Fruit fly (Drosophila melanogaster) whole organism, embryonic: ENCODE measurements around the gene CG13670.
A peak's percentile ranks its signal among the peaks of the same experiment; 100 is the strongest.

Source experiments
- Bdp1 ChIP-seq: fragments of 200-800 bp; sonication (Bioruptor generic); optimal IDR thresholded peaks from 3 replicates; lab custom pipeline; 2016; ENCODE audit warnings: missing biosample characterization, missing genetic modification characterization
- CG10431 ChIP-seq: fragments of 200-800 bp; sonication (Bioruptor generic); optimal IDR thresholded peaks from 3 replicates; lab custom pipeline; 2018; ENCODE audit warnings: missing biosample characterization, mild to moderate bottlenecking, missing genetic modification characterization
- CG12744 ChIP-seq: fragments of 200-800 bp; sonication (Bioruptor generic); optimal IDR thresholded peaks from 2 replicates; lab custom pipeline; 2016; ENCODE audit warnings: missing biosample characterization, missing genetic modification characterization
- CG15073 ChIP-seq: fragments of 200-800 bp; sonication (Bioruptor generic); optimal IDR thresholded peaks from 2 replicates; lab custom pipeline; 2016; ENCODE audit warnings: missing biosample characterization, missing genetic modification characterization
- CG1529 ChIP-seq: fragments of 200-800 bp; sonication (Bioruptor generic); optimal IDR thresholded peaks from 3 replicates; lab custom pipeline; 2018; ENCODE audit warnings: missing biosample characterization, missing genetic modification characterization
- CG1603 ChIP-seq: fragments of 200-800 bp; sonication (Bioruptor generic); optimal IDR thresholded peaks from 2 replicates; lab custom pipeline; 2019; ENCODE audit warnings: missing biosample characterization, mild to moderate bottlenecking, missing genetic modification characterization, moderate library complexity
- CG17385 ChIP-seq: fragments of 200-800 bp; sonication (Bioruptor generic); optimal IDR thresholded peaks from 3 replicates; lab custom pipeline; 2018; ENCODE audit warnings: missing biosample characterization, mild to moderate bottlenecking, missing genetic modification characterization
- CG2712 ChIP-seq: fragments of 200-800 bp; optimal IDR thresholded peaks from 3 replicates; lab custom pipeline; 2019; ENCODE audit warnings: missing biosample characterization, mild to moderate bottlenecking, missing genetic modification characterization, moderate library complexity
- CG30403 ChIP-seq: fragments of 200-800 bp; sonication (Bioruptor generic); optimal IDR thresholded peaks from 3 replicates; lab custom pipeline; 2016; ENCODE audit warnings: missing biosample characterization, missing genetic modification characterization
- CG32772 ChIP-seq: fragments of 200-800 bp; sonication (Bioruptor generic); IDR thresholded peaks from 2 replicates; pipeline ENCODE4 v1.3.6; 2022; ENCODE audit warnings: missing biosample characterization, missing genetic modification characterization
- CG33213 ChIP-seq: fragments of 200-800 bp; sonication (Bioruptor generic); optimal IDR thresholded peaks from 3 replicates; lab custom pipeline; 2016; ENCODE audit warnings: missing biosample characterization, missing genetic modification characterization
- CG4820 ChIP-seq: fragments of 200-800 bp; sonication (Bioruptor generic); optimal IDR thresholded peaks from 3 replicates; lab custom pipeline; 2016; ENCODE audit warnings: missing biosample characterization, missing genetic modification characterization
- CG6654 ChIP-seq: fragments of 200-800 bp; sonication (Bioruptor generic); optimal IDR thresholded peaks from 2 replicates; lab custom pipeline; 2017; ENCODE audit warnings: missing biosample characterization, mild to moderate bottlenecking, missing genetic modification characterization
- CG7786 ChIP-seq: fragments of 200-800 bp; sonication (Bioruptor generic); optimal IDR thresholded peaks from 2 replicates; lab custom pipeline; 2016; ENCODE audit warnings: missing biosample characterization, missing genetic modification characterization
- CG7987 ChIP-seq: fragments of 200-800 bp; sonication (Bioruptor generic); optimal IDR thresholded peaks from 2 replicates; lab custom pipeline; 2018; ENCODE audit warnings: missing biosample characterization, mild to moderate bottlenecking, missing genetic modification characterization, moderate library complexity
- CG8924 ChIP-seq: fragments of 200-800 bp; optimal IDR thresholded peaks from 3 replicates; lab custom pipeline; 2019; ENCODE audit warnings: missing biosample characterization, mild to moderate bottlenecking, missing genetic modification characterization, moderate library complexity
- CG9876 ChIP-seq: fragments of 200-800 bp; sonication (Bioruptor generic); optimal IDR thresholded peaks from 2 replicates; lab custom pipeline; 2016; ENCODE audit warnings: missing biosample characterization, missing genetic modification characterization
- D19B ChIP-seq: fragments of 200-800 bp; sonication (Bioruptor generic); optimal IDR thresholded peaks from 2 replicates; lab custom pipeline; 2017; ENCODE audit warnings: missing biosample characterization, mild to moderate bottlenecking, missing genetic modification characterization
- Dbx ChIP-seq: fragments of 200-800 bp; sonication (Bioruptor generic); IDR thresholded peaks from 3 replicates; pipeline ENCODE4 v1.3.6; 2022; ENCODE audit warnings: missing biosample characterization, missing genetic modification characterization
- Dref ChIP-seq: fragments of 200-800 bp; sonication (Bioruptor generic); IDR thresholded peaks from 2 replicates; pipeline ENCODE4 v1.3.6; 2022; ENCODE audit warnings: missing biosample characterization, missing genetic modification characterization
- ERR ChIP-seq: fragments of 200-800 bp; sonication (Bioruptor generic); optimal IDR thresholded peaks from 2 replicates; lab custom pipeline; 2016; ENCODE audit warnings: missing biosample characterization, missing genetic modification characterization
- Gsc ChIP-seq: fragments of 200-800 bp; sonication (Bioruptor generic); IDR thresholded peaks from 2 replicates; pipeline ENCODE4 v1.3.6; 2022; ENCODE audit warnings: missing biosample characterization, missing genetic modification characterization
- HLH3B ChIP-seq: fragments of 200-800 bp; sonication (Bioruptor generic); IDR thresholded peaks from 2 replicates; pipeline ENCODE4 v1.3.6; 2022; ENCODE audit warnings: missing biosample characterization, missing genetic modification characterization
- Hand ChIP-seq: fragments of 200-800 bp; sonication (Bioruptor generic); optimal IDR thresholded peaks from 2 replicates; lab custom pipeline; 2017; ENCODE audit warnings: mild to moderate bottlenecking, missing biosample characterization, missing genetic modification reagents, missing genetic modification characterization
- HmgD ChIP-seq: fragments of 200-800 bp; sonication (Bioruptor generic); optimal IDR thresholded peaks from 3 replicates; lab custom pipeline; 2016; ENCODE audit warnings: missing biosample characterization, missing genetic modification characterization
- MBD-R2 ChIP-seq: fragments of 200-800 bp; sonication (Bioruptor generic); IDR thresholded peaks from 2 replicates; pipeline ENCODE4 v1.3.6; 2022; ENCODE audit warnings: missing biosample characterization, missing genetic modification characterization
- Mes4 ChIP-seq: fragments of 200-800 bp; sonication (Bioruptor generic); optimal IDR thresholded peaks from 2 replicates; lab custom pipeline; 2016; ENCODE audit warnings: missing biosample characterization, missing genetic modification characterization
- Pdp1 ChIP-seq, 2 experiments: fragments of 200-800 bp; sonication (Bioruptor generic); optimal IDR thresholded peaks; 3 replicates each; lab custom pipeline; 2016; ENCODE audit warnings: missing biosample characterization in 2 of 2, missing genetic modification characterization in 2 of 2, mild to moderate bottlenecking in 1 of 2, moderate library complexity in 1 of 2
- Ravus ChIP-seq: fragments of 200-800 bp; sonication (Bioruptor generic); IDR thresholded peaks from 2 replicates; pipeline ENCODE4 v1.3.6; 2022; ENCODE audit warnings: missing biosample characterization, missing genetic modification characterization
- Sin3A ChIP-seq: fragments of >200 bp; optimal IDR thresholded peaks from 2 replicates; lab custom pipeline; 2018
- Sry-δ ChIP-seq: fragments of 200-800 bp; sonication (Bioruptor generic); optimal IDR thresholded peaks from 2 replicates; lab custom pipeline; 2016; ENCODE audit warnings: missing biosample characterization, missing genetic modification characterization
- ato ChIP-seq: fragments of 200-800 bp; sonication (Bioruptor generic); IDR thresholded peaks from 2 replicates; pipeline ENCODE4 v1.3.6; 2022; ENCODE audit warnings: missing biosample characterization, missing genetic modification characterization; ENCODE audit not compliant: partially characterized antibody
- bcd ChIP-seq: fragments of 200-800 bp; sonication (Bioruptor generic); optimal IDR thresholded peaks from 2 replicates; lab custom pipeline; 2017; ENCODE audit warnings: missing biosample characterization, mild to moderate bottlenecking, missing genetic modification characterization
- chif ChIP-seq, 2 experiments: fragments of 200-800 bp; sonication (Bioruptor generic); optimal IDR thresholded peaks; 3 replicates each; lab custom pipeline; 2016; ENCODE audit warnings: missing biosample characterization in 2 of 2, missing genetic modification characterization in 2 of 2
- crol ChIP-seq: fragments of 200-800 bp; sonication (Bioruptor generic); IDR thresholded peaks from 2 replicates; pipeline ENCODE4 v1.3.6; 2022; ENCODE audit warnings: missing biosample characterization, missing genetic modification characterization
- crp ChIP-seq, 2 experiments: fragments of 200-800 bp; sonication (Bioruptor generic); optimal IDR thresholded peaks; 2 replicates in 1 of 2; 3 replicates in 1 of 2; lab custom pipeline; 2017; ENCODE audit warnings: missing biosample characterization in 2 of 2, missing genetic modification characterization in 2 of 2, mild to moderate bottlenecking in 1 of 2, moderate library complexity in 1 of 2
- dmrt99B ChIP-seq: fragments of 200-800 bp; sonication (Bioruptor generic); optimal IDR thresholded peaks from 2 replicates; lab custom pipeline; 2018; ENCODE audit warnings: missing biosample characterization, mild to moderate bottlenecking, missing genetic modification characterization, moderate library complexity
- gcm ChIP-seq: fragments of 200-800 bp; sonication (Bioruptor generic); optimal IDR thresholded peaks from 2 replicates; lab custom pipeline; 2019; ENCODE audit warnings: missing biosample characterization, mild to moderate bottlenecking, missing genetic modification characterization, moderate library complexity
- h ChIP-seq: fragments of >200 bp; optimal IDR thresholded peaks from 2 replicates; lab custom pipeline; 2017
- hkb ChIP-seq, 2 experiments: fragments of 200-800 bp in 1 of 2; fragments of >200 bp in 1 of 2; sonication (Bioruptor generic) in 1 of 2; IDR thresholded peaks in 1 of 2; optimal IDR thresholded peaks in 1 of 2; 2 replicates each; pipeline versions ENCODE4 v1.3.6 to Lab custom; 2017 to 2022; ENCODE audit warnings: missing biosample characterization in 1 of 2, missing genetic modification characterization in 1 of 2
- kay ChIP-seq: fragments of 200-800 bp; sonication (Bioruptor generic); optimal IDR thresholded peaks from 2 replicates; lab custom pipeline; 2016; ENCODE audit warnings: missing biosample characterization, missing genetic modification characterization
- ken ChIP-seq: fragments of 200-800 bp; sonication (Bioruptor generic); IDR thresholded peaks from 3 replicates; pipeline ENCODE4 v1.3.6; 2022; ENCODE audit warnings: missing biosample characterization, missing genetic modification characterization
- lmd ChIP-seq: fragments of 200-800 bp; sonication (Bioruptor generic); IDR thresholded peaks from 2 replicates; pipeline ENCODE4 v1.3.6; 2022; ENCODE audit warnings: missing biosample characterization, missing genetic modification characterization
- pho ChIP-seq: fragments of 200-800 bp; sonication (Bioruptor generic); optimal IDR thresholded peaks from 2 replicates; lab custom pipeline; 2016; ENCODE audit warnings: missing biosample characterization, missing genetic modification characterization
- ranshi ChIP-seq: fragments of 200-800 bp; sonication (Bioruptor generic); IDR thresholded peaks from 2 replicates; pipeline ENCODE4 v1.3.6; 2022; ENCODE audit warnings: missing biosample characterization, missing genetic modification characterization
- rib ChIP-seq: fragments of 200-800 bp; sonication (Bioruptor generic); IDR thresholded peaks from 2 replicates; pipeline ENCODE4 v1.3.6; 2022; ENCODE audit warnings: missing biosample characterization, missing genetic modification characterization
- sim ChIP-seq: fragments of 200-800 bp; sonication (Bioruptor generic); IDR thresholded peaks from 2 replicates; pipeline ENCODE4 v1.3.6; 2022; ENCODE audit warnings: missing biosample characterization, missing genetic modification characterization
- ttk ChIP-seq: fragments of 200-800 bp; sonication (Bioruptor generic); IDR thresholded peaks from 2 replicates; pipeline ENCODE4 v2.1.2; 2022; ENCODE audit warnings: missing biosample characterization, missing genetic modification characterization
- tup ChIP-seq: fragments of 200-800 bp; sonication (Bioruptor generic); optimal IDR thresholded peaks from 2 replicates; lab custom pipeline; 2016; ENCODE audit warnings: missing biosample characterization, mild to moderate bottlenecking, missing genetic modification characterization, moderate library complexity
- twi ChIP-seq: fragments of 200-800 bp; optimal IDR thresholded peaks from 2 replicates; lab custom pipeline; 2019; ENCODE audit warnings: missing biosample characterization, mild to moderate bottlenecking, missing genetic modification characterization, moderate library complexity
- wdn ChIP-seq: fragments of 200-800 bp; sonication (Bioruptor generic); IDR thresholded peaks from 2 replicates; pipeline ENCODE4 v1.3.6; 2022; ENCODE audit warnings: missing biosample characterization, missing genetic modification characterization
- zen2 ChIP-seq: fragments of 200-800 bp; sonication (Bioruptor generic); IDR thresholded peaks from 3 replicates; pipeline ENCODE4 v1.3.6; 2022; ENCODE audit warnings: missing biosample characterization, missing genetic modification characterization; ENCODE audit not compliant: partially characterized antibody

CG13670 gene

dm6 chr3L:8308891-8309352 is 11.6 kb upstream of the CG13670 start, which contains the start of gene BI-1 (continued):
- TF ChIP-seq Dref (GFP tag; lab: Robert Waterston, UW), result no peak
- TF ChIP-seq CG30403 (GFP tag; lab: Kevin White, UChicago), result peak; percentile 88
- TF ChIP-seq gcm (GFP tag; lab: Kevin White, UChicago), result no peak
- TF ChIP-seq CG8924, result no peak
- no peak for TF ChIP-seq CG1529 (GFP tag; lab: Kevin White, UChicago)
- TF ChIP-seq sim (GFP tag; lab: Robert Waterston, UW), result no peak
- no peak for TF ChIP-seq CG33213 (GFP tag; lab: Kevin White, UChicago)
- TF ChIP-seq CG2712 (tag; lab: Kevin White, UChicago), result peak; percentile 67
- TF ChIP-seq CG6654 (GFP tag; lab: Kevin White, UChicago), result no peak
- TF ChIP-seq CG32772, result peak; percentile 24; the same call in 1 of the 2 replicates
- no peak for TF ChIP-seq pho
- TF ChIP-seq CG17385 (GFP tag; lab: Kevin White, UChicago), result peak; percentile 56
- no peak for TF ChIP-seq CG1603 (tag; lab: Kevin White, UChicago)
- TF ChIP-seq Pdp1 (GFP tag; optimal IDR thresholded peaks at IDR 0.05; lab: Kevin White, UChicago), result peak; percentile 38 to 60
- TF ChIP-seq bcd (GFP tag; lab: Kevin White, UChicago), result peak; percentile 74
- peak; percentile 50 for TF ChIP-seq MBD-R2 (GFP tag; lab: Robert Waterston, UW)
- no peak for TF ChIP-seq CG15073 (GFP tag; lab: Kevin White, UChicago)
- TF ChIP-seq Sry-δ (GFP tag; lab: Kevin White, UChicago), result peak; percentile 13
- peak; percentile 61 for TF ChIP-seq twi (tag; lab: Kevin White, UChicago)
- TF ChIP-seq CG9876 (GFP tag; lab: Kevin White, UChicago), result no peak
- no peak for TF ChIP-seq ranshi
- TF ChIP-seq ERR (GFP tag; lab: Kevin White, UChicago), result no peak
- TF ChIP-seq Dbx (GFP tag; lab: Robert Waterston, UW), result peak; percentile 74; the same call in 2 of the 3 replicates
- peak; percentile 7 for TF ChIP-seq CG7987 (GFP tag; lab: Kevin White, UChicago)
- TF ChIP-seq zen2 (GFP tag; lab: Robert Waterston, UW), result no peak; the same call in 2 of the 3 replicates
- peak; percentile 82 for TF ChIP-seq hkb (optimal IDR thresholded peaks at IDR 0.05; lab: Kevin White, UChicago)
- no peak for TF ChIP-seq hkb (GFP tag; IDR thresholded peaks at IDR 0.05; lab: Robert Waterston, UW)
- TF ChIP-seq HLH3B (GFP tag; lab: Robert Waterston, UW), result no peak
- no peak for TF ChIP-seq HmgD (GFP tag; lab: Kevin White, UChicago)
- TF ChIP-seq Ravus (GFP tag; lab: Robert Waterston, UW), result no peak
- peak; percentile 2 for TF ChIP-seq CG10431 (GFP tag; lab: Kevin White, UChicago)
- peak; percentile 54; the same call in 1 of the 2 replicates for TF ChIP-seq lmd (GFP tag; lab: Robert Waterston, UW)
- TF ChIP-seq tup (GFP tag; lab: Kevin White, UChicago), result peak; percentile 39
- TF ChIP-seq CG4820 (GFP tag; lab: Kevin White, UChicago), result peak; percentile 66
- no peak for TF ChIP-seq Mes4 (GFP tag; lab: Kevin White, UChicago)
- TF ChIP-seq CG12744 (GFP tag; lab: Kevin White, UChicago), result no peak
- no peak for TF ChIP-seq Gsc (GFP tag; lab: Robert Waterston, UW)
- TF ChIP-seq crp (GFP tag; optimal IDR thresholded peaks at IDR 0.05; lab: Kevin White, UChicago), result peak; percentile 2 to 83
- peak in 1 of 2 experiments; percentile 0 for TF ChIP-seq chif (GFP tag; optimal IDR thresholded peaks at IDR 0.05; lab: Kevin White, UChicago)
- no peak for TF ChIP-seq wdn (GFP tag; lab: Robert Waterston, UW)
- TF ChIP-seq ttk (GFP tag; lab: Robert Waterston, UW), result no peak
- TF ChIP-seq ken (GFP tag; lab: Robert Waterston, UW), result 0 out of 3 replicates have a peak, but pooled peaks have one; percentile 15
- TF ChIP-seq D19B (GFP tag; lab: Kevin White, UChicago), result peak; percentile 58
- no peak for TF ChIP-seq crol (GFP tag; lab: Robert Waterston, UW)
- TF ChIP-seq kay (GFP tag; lab: Kevin White, UChicago), result peak; percentile 80
- TF ChIP-seq rib, result no peak
- TF ChIP-seq Sin3A (lab: Kevin White, UChicago), result peak; percentile 42
- no peak for TF ChIP-seq h
- peak; percentile 32 for TF ChIP-seq Bdp1 (GFP tag; lab: Kevin White, UChicago)
- TF ChIP-seq dmrt99B (tag; lab: Kevin White, UChicago), result no peak
- TF ChIP-seq ato, result no peak
- no peak for TF ChIP-seq CG7786 (GFP tag; lab: Kevin White, UChicago)
- no peak for TF ChIP-seq Hand (GFP tag; lab: Kevin White, UChicago)
